Fruit fly (Drosophila melanogaster) whole organism, pupa: ENCODE data around the gene mus81.

Source experiments
- CG10348 ChIP-seq: fragments of 200-800 bp; sonication (Bioruptor generic); IDR thresholded peaks from 2 replicates; pipeline ENCODE4 v1.3.6; 2022; ENCODE audit warnings: missing biosample characterization, missing genetic modification characterization
- CG12605 ChIP-seq: fragments of 200-800 bp; sonication (Bioruptor generic); IDR thresholded peaks from 2 replicates; pipeline ENCODE4 v1.3.6; 2022; ENCODE audit warnings: missing biosample characterization, missing genetic modification characterization
- CG13204 ChIP-seq: fragments of 200-800 bp; sonication (Bioruptor generic); optimal IDR thresholded peaks from 2 replicates; lab custom pipeline; 2018; ENCODE audit warnings: missing biosample characterization, mild to moderate bottlenecking, missing genetic modification characterization, moderate library complexity
- CG14655 ChIP-seq: fragments of 200-800 bp; sonication (Bioruptor generic); optimal IDR thresholded peaks from 3 replicates; lab custom pipeline; 2017; ENCODE audit warnings: mild to moderate bottlenecking, missing biosample characterization, missing genetic modification reagents, missing genetic modification characterization
- CG15710 ChIP-seq: fragments of 200-800 bp; sonication (Bioruptor generic); optimal IDR thresholded peaks from 2 replicates; lab custom pipeline; 2018; ENCODE audit warnings: missing biosample characterization, mild to moderate bottlenecking, missing genetic modification characterization, moderate library complexity
- CG17806 ChIP-seq: fragments of 200-800 bp; sonication (Bioruptor generic); optimal IDR thresholded peaks from 2 replicates; lab custom pipeline; 2018; ENCODE audit warnings: missing biosample characterization, mild to moderate bottlenecking, missing genetic modification characterization, moderate library complexity
- CG32121 ChIP-seq: fragments of 200-800 bp; sonication (Bioruptor generic); IDR thresholded peaks from 2 replicates; pipeline ENCODE4 v1.3.6; 2022; ENCODE audit warnings: missing biosample characterization, missing genetic modification characterization
- CG34367 ChIP-seq: fragments of 200-800 bp; sonication (Bioruptor generic); optimal IDR thresholded peaks from 2 replicates; lab custom pipeline; 2018; ENCODE audit warnings: missing biosample characterization, mild to moderate bottlenecking, missing genetic modification characterization
- CG4496 ChIP-seq: fragments of 200-800 bp; sonication (Bioruptor generic); IDR thresholded peaks from 3 replicates; pipeline ENCODE4 v1.3.6; 2022; ENCODE audit warnings: missing biosample characterization, missing genetic modification characterization
- CG8159 ChIP-seq: fragments of 200-800 bp; sonication (Bioruptor generic); optimal IDR thresholded peaks from 3 replicates; lab custom pipeline; 2018; ENCODE audit warnings: missing biosample characterization, mild to moderate bottlenecking, missing genetic modification characterization, moderate library complexity
- CG8301 ChIP-seq: fragments of 200-800 bp; sonication (Bioruptor generic); optimal IDR thresholded peaks from 2 replicates; lab custom pipeline; 2018; ENCODE audit warnings: missing biosample characterization, mild to moderate bottlenecking, missing genetic modification characterization
- CG9948 ChIP-seq: fragments of 200-800 bp; sonication (Bioruptor generic); optimal IDR thresholded peaks from 2 replicates; lab custom pipeline; 2018; ENCODE audit warnings: missing biosample characterization, mild to moderate bottlenecking, missing genetic modification characterization, moderate library complexity
- D1 ChIP-seq: fragments of 200-800 bp; sonication (Bioruptor generic); optimal IDR thresholded peaks from 2 replicates; lab custom pipeline; 2018; ENCODE audit warnings: missing biosample characterization, mild to moderate bottlenecking, missing genetic modification characterization, moderate library complexity
- EcR ChIP-seq: fragments of 200-800 bp; sonication (Bioruptor generic); optimal IDR thresholded peaks from 3 replicates; lab custom pipeline; 2019; ENCODE audit warnings: missing biosample characterization, missing genetic modification characterization, mild to moderate bottlenecking, moderate library complexity, missing genetic modification reagents
- Ets98B ChIP-seq: fragments of 200-800 bp; sonication (Bioruptor generic); IDR thresholded peaks from 2 replicates; pipeline ENCODE4 v1.3.6; 2022; ENCODE audit warnings: missing biosample characterization, missing genetic modification characterization
- Pif1A ChIP-seq: fragments of 200-800 bp; sonication (Bioruptor generic); optimal IDR thresholded peaks from 3 replicates; lab custom pipeline; 2016; ENCODE audit warnings: missing biosample characterization, missing genetic modification characterization
- Pif1B ChIP-seq: fragments of 200-800 bp; sonication (Bioruptor generic); optimal IDR thresholded peaks from 3 replicates; lab custom pipeline; 2016; ENCODE audit warnings: missing biosample characterization, missing genetic modification characterization
- Snoo ChIP-seq: fragments of 200-800 bp; sonication (Bioruptor generic); optimal IDR thresholded peaks from 3 replicates; lab custom pipeline; 2017; ENCODE audit warnings: missing biosample characterization, mild to moderate bottlenecking, missing genetic modification characterization, inconsistent platforms
- fd96Ca ChIP-seq: fragments of 200-800 bp; sonication (Bioruptor generic); IDR thresholded peaks from 3 replicates; pipeline ENCODE4 v1.3.6; 2022; ENCODE audit warnings: missing biosample characterization, missing genetic modification characterization
- gl ChIP-seq: fragments of 200-800 bp; sonication (Bioruptor generic); optimal IDR thresholded peaks from 2 replicates; lab custom pipeline; 2018; ENCODE audit warnings: missing biosample characterization, mild to moderate bottlenecking, missing genetic modification characterization
- rn ChIP-seq: fragments of 200-800 bp; sonication (Bioruptor generic); IDR thresholded peaks from 2 replicates; pipeline ENCODE4 v1.3.6; 2022; ENCODE audit warnings: missing biosample characterization, missing genetic modification characterization

mus81 gene

dm6 chrX:946162-946561 lies 5.3 kb downstream of the mus81 start:
- TF ChIP-seq CG14655 (GFP tag; lab: Kevin White, UChicago) = no peak
- no peak for TF ChIP-seq CG8301 (tag; lab: Kevin White, UChicago)
- TF ChIP-seq EcR = peak; percentile 73
- TF ChIP-seq, all 21 proteins: peak for 1

dm6 chrX:947450-948284 lies 6.8 kb downstream of the mus81 start, which contains the start of gene CG3699:
Gene CG3699, minus strand, starts transcription at chrX:947500.
- no peak for TF ChIP-seq Pif1B (GFP tag; lab: Kevin White, UChicago)
- TF ChIP-seq CG34367 = no peak
- peak; percentile 25 for TF ChIP-seq CG9948 (tag; lab: Kevin White, UChicago)
- TF ChIP-seq CG13204 (GFP tag; lab: Kevin White, UChicago) = no peak
- TF ChIP-seq CG4496 (GFP tag; lab: Robert Waterston, UW) = no peak
- TF ChIP-seq CG10348 (GFP tag; lab: Robert Waterston, UW) = no peak
- peak; percentile 42 for TF ChIP-seq CG8301 (tag; lab: Kevin White, UChicago)
- TF ChIP-seq CG8159 (tag; lab: Kevin White, UChicago) = peak; percentile 64
- TF ChIP-seq CG17806 (tag; lab: Kevin White, UChicago) = peak; percentile 7
- peak; percentile 38 for TF ChIP-seq Pif1A
- peak; percentile 60 for TF ChIP-seq CG15710
- TF ChIP-seq Snoo = peak; percentile 42
- no peak for TF ChIP-seq gl (tag; lab: Kevin White, UChicago)
- no peak for TF ChIP-seq CG14655 (GFP tag; lab: Kevin White, UChicago)
- no peak for TF ChIP-seq EcR
- TF ChIP-seq Ets98B (GFP tag; lab: Robert Waterston, UW) = no peak
- TF ChIP-seq CG32121 (GFP tag; lab: Robert Waterston, UW) = no peak
- TF ChIP-seq fd96Ca (GFP tag; lab: Robert Waterston, UW) = no peak
- no peak for TF ChIP-seq D1 (tag; lab: Kevin White, UChicago)
- TF ChIP-seq CG12605 (GFP tag; lab: Robert Waterston, UW) = no peak
- TF ChIP-seq rn (GFP tag; lab: Robert Waterston, UW) = no peak

- no peak for TF ChIP-seq CG8301 (tag; lab: Kevin White, UChicago)
- no peak for TF ChIP-seq gl (tag; lab: Kevin White, UChicago)
- no peak for TF ChIP-seq CG9948 (tag; lab: Kevin White, UChicago)
- no peak for TF ChIP-seq EcR
Measured at dm6 chrX:948285-948556, 7.3 kb downstream of the mus81 start.

dm6 chrX:951800-952199 lies 10.9 kb downstream of the mus81 start, which contains the start of gene CG3690:
Gene CG3690, minus strand, starts transcription at chrX:951900.
- TF ChIP-seq CG15710 (no peak), Pif1B (GFP tag; lab: Kevin White, UChicago) (no peak), CG13204 (GFP tag; lab: Kevin White, UChicago) (no peak), gl (tag; lab: Kevin White, UChicago) (no peak), CG34367 (no peak), rn (GFP tag; lab: Robert Waterston, UW) (no peak), fd96Ca (GFP tag; lab: Robert Waterston, UW) (no peak), Snoo (no peak), CG8301 (tag; lab: Kevin White, UChicago) (no peak), Ets98B (GFP tag; lab: Robert Waterston, UW) (no peak), CG12605 (GFP tag; lab: Robert Waterston, UW) (no peak), Pif1A (no peak), D1 (tag; lab: Kevin White, UChicago) (no peak), CG17806 (tag; lab: Kevin White, UChicago) (no peak), CG10348 (GFP tag; lab: Robert Waterston, UW) (no peak), CG32121 (GFP tag; lab: Robert Waterston, UW) (no peak), CG9948 (tag; lab: Kevin White, UChicago) (no peak), CG4496 (GFP tag; lab: Robert Waterston, UW) (no peak), CG14655 (GFP tag; lab: Kevin White, UChicago) (no peak), CG8159 (tag; lab: Kevin White, UChicago) (no peak)

- TF ChIP-seq Ets98B (GFP tag; lab: Robert Waterston, UW) = no peak
- TF ChIP-seq rn (GFP tag; lab: Robert Waterston, UW) = no peak
- TF ChIP-seq CG10348 (GFP tag; lab: Robert Waterston, UW) = no peak
- TF ChIP-seq CG17806 (tag; lab: Kevin White, UChicago) = no peak
- TF ChIP-seq Pif1A = no peak
- TF ChIP-seq CG13204 (GFP tag; lab: Kevin White, UChicago) = no peak
- TF ChIP-seq CG34367 = no peak
- no peak for TF ChIP-seq Pif1B (GFP tag; lab: Kevin White, UChicago)
- no peak for TF ChIP-seq CG15710
- TF ChIP-seq CG14655 (GFP tag; lab: Kevin White, UChicago) = no peak
- TF ChIP-seq gl (tag; lab: Kevin White, UChicago) = no peak
- TF ChIP-seq CG12605 (GFP tag; lab: Robert Waterston, UW) = no peak
- no peak for TF ChIP-seq CG9948 (tag; lab: Kevin White, UChicago)
Measured at dm6 chrX:953807-954206, 12.9 kb downstream of the mus81 start.

dm6 chrX:955873-956272 lies 15.0 kb downstream of the mus81 start:
- TF ChIP-seq CG17806 (tag; lab: Kevin White, UChicago) (peak; percentile 15), CG14655 (GFP tag; lab: Kevin White, UChicago) (peak; percentile 19), CG8159 (tag; lab: Kevin White, UChicago) (peak; percentile 27), gl (tag; lab: Kevin White, UChicago) (no peak), CG32121 (GFP tag; lab: Robert Waterston, UW) (no peak), fd96Ca (GFP tag; lab: Robert Waterston, UW) (no peak), CG4496 (GFP tag; lab: Robert Waterston, UW) (0 out of 3 replicates have a peak, but pooled peaks have one; percentile 17), CG34367 (no peak), CG9948 (tag; lab: Kevin White, UChicago) (peak; percentile 1), rn (GFP tag; lab: Robert Waterston, UW) (no peak), CG15710 (no peak), CG13204 (GFP tag; lab: Kevin White, UChicago) (no peak), D1 (tag; lab: Kevin White, UChicago) (no peak), Pif1A (no peak)
